Fruit fly (Drosophila melanogaster) whole organism, embryonic: ENCODE data around the gene CG32278.

ENCODE experiments used
- Aef1 ChIP-seq: fragments of 200-800 bp; sonication (Bioruptor generic); IDR thresholded peaks from 3 replicates; pipeline ENCODE4 v1.3.6; 2022; ENCODE audit warnings: missing biosample characterization, missing genetic modification characterization
- B-H2 ChIP-seq: fragments of 200-800 bp; sonication (Bioruptor generic); optimal IDR thresholded peaks from 2 replicates; lab custom pipeline; 2018; ENCODE audit warnings: missing biosample characterization, mild to moderate bottlenecking, missing genetic modification characterization
- BEAF-32 ChIP-seq: fragments of 200-800 bp; sonication (Bioruptor generic); optimal IDR thresholded peaks from 3 replicates; lab custom pipeline; 2017; ENCODE audit warnings: missing biosample characterization, missing genetic modification characterization, mild to moderate bottlenecking, moderate library complexity, missing genetic modification reagents
- Bgb ChIP-seq: fragments of 200-800 bp; sonication (Bioruptor generic); IDR thresholded peaks from 2 replicates; pipeline ENCODE4 v1.3.6; 2022; ENCODE audit warnings: missing biosample characterization, missing genetic modification characterization; ENCODE audit not compliant: partially characterized antibody
- BtbVII ChIP-seq: fragments of 200-800 bp; sonication (Bioruptor generic); optimal IDR thresholded peaks from 3 replicates; lab custom pipeline; 2017; ENCODE audit warnings: missing biosample characterization, mild to moderate bottlenecking, missing genetic modification characterization
- Bteb2 ChIP-seq: fragments of 200-800 bp; sonication (Bioruptor generic); optimal IDR thresholded peaks from 2 replicates; lab custom pipeline; 2016; ENCODE audit warnings: missing biosample characterization, missing genetic modification characterization
- CG10565 ChIP-seq: fragments of 200-800 bp; sonication (Bioruptor generic); optimal IDR thresholded peaks from 3 replicates; lab custom pipeline; 2016; ENCODE audit warnings: missing biosample characterization, mild to moderate bottlenecking, missing genetic modification characterization
- CG11456 ChIP-seq: fragments of 200-800 bp; sonication (Bioruptor generic); IDR thresholded peaks from 3 replicates; pipeline ENCODE4 v1.3.6; 2022; ENCODE audit warnings: missing biosample characterization, missing genetic modification characterization
- CG12219 ChIP-seq: fragments of 200-800 bp; sonication (Bioruptor generic); optimal IDR thresholded peaks from 3 replicates; lab custom pipeline; 2018; ENCODE audit warnings: missing biosample characterization, mild to moderate bottlenecking, missing genetic modification characterization
- CG12744 ChIP-seq: fragments of 200-800 bp; sonication (Bioruptor generic); optimal IDR thresholded peaks from 2 replicates; lab custom pipeline; 2016; ENCODE audit warnings: missing biosample characterization, missing genetic modification characterization
- CG12942 ChIP-seq: fragments of 200-800 bp; sonication (Bioruptor generic); optimal IDR thresholded peaks from 3 replicates; lab custom pipeline; 2016; ENCODE audit warnings: missing biosample characterization, missing genetic modification characterization
- CG13775 ChIP-seq: fragments of 200-800 bp; sonication (Bioruptor generic); optimal IDR thresholded peaks from 3 replicates; lab custom pipeline; 2017; ENCODE audit warnings: missing biosample characterization, mild to moderate bottlenecking, missing genetic modification characterization
- CG14441 ChIP-seq: fragments of 200-800 bp; sonication (Bioruptor generic); IDR thresholded peaks from 2 replicates; pipeline ENCODE4 v1.3.6; 2022; ENCODE audit warnings: missing biosample characterization, missing genetic modification characterization
- CG1603 ChIP-seq: fragments of 200-800 bp; sonication (Bioruptor generic); optimal IDR thresholded peaks from 2 replicates; lab custom pipeline; 2019; ENCODE audit warnings: missing biosample characterization, mild to moderate bottlenecking, missing genetic modification characterization, moderate library complexity
- CG17186 ChIP-seq: fragments of 200-800 bp; sonication (Bioruptor generic); optimal IDR thresholded peaks from 3 replicates; lab custom pipeline; 2017; ENCODE audit warnings: missing biosample characterization, missing genetic modification reagents, missing genetic modification characterization
- CG2120 ChIP-seq: fragments of 200-800 bp; sonication (Bioruptor generic); optimal IDR thresholded peaks from 3 replicates; lab custom pipeline; 2016; ENCODE audit warnings: missing biosample characterization, missing genetic modification characterization
- CG2199 ChIP-seq: fragments of 200-800 bp; sonication (Bioruptor generic); IDR thresholded peaks from 3 replicates; pipeline ENCODE4 v1.3.6; 2022; ENCODE audit warnings: missing biosample characterization, missing genetic modification characterization
- CG2712 ChIP-seq: fragments of 200-800 bp; optimal IDR thresholded peaks from 3 replicates; lab custom pipeline; 2019; ENCODE audit warnings: missing biosample characterization, mild to moderate bottlenecking, missing genetic modification characterization, moderate library complexity
- CG33557 ChIP-seq: fragments of 200-800 bp; sonication (Bioruptor generic); optimal IDR thresholded peaks from 2 replicates; lab custom pipeline; 2019; ENCODE audit warnings: missing biosample characterization, mild to moderate bottlenecking, missing genetic modification characterization, moderate library complexity
- CG43689 ChIP-seq: fragments of 200-800 bp; sonication (Bioruptor generic); IDR thresholded peaks from 2 replicates; pipeline ENCODE4 v1.3.6; 2022; ENCODE audit warnings: missing biosample characterization, missing genetic modification characterization
- CG4424 ChIP-seq: fragments of 200-800 bp; sonication (Bioruptor generic); optimal IDR thresholded peaks from 3 replicates; lab custom pipeline; 2016; ENCODE audit warnings: missing biosample characterization, missing genetic modification characterization
- CG7745 ChIP-seq: fragments of 200-800 bp; sonication (Bioruptor generic); optimal IDR thresholded peaks from 2 replicates; lab custom pipeline; 2018; ENCODE audit warnings: missing biosample characterization, mild to moderate bottlenecking, missing genetic modification characterization, moderate library complexity
- CG8089 ChIP-seq: fragments of 200-800 bp; sonication (Bioruptor generic); optimal IDR thresholded peaks from 3 replicates; lab custom pipeline; 2016; ENCODE audit warnings: missing biosample characterization, missing genetic modification characterization
- Doc3 ChIP-seq: fragments of 200-800 bp; sonication (Bioruptor generic); IDR thresholded peaks from 3 replicates; pipeline ENCODE4 v1.3.6; 2022; ENCODE audit warnings: missing biosample characterization, missing genetic modification characterization; ENCODE audit not compliant: partially characterized antibody
- HLH3B ChIP-seq: fragments of 200-800 bp; sonication (Bioruptor generic); IDR thresholded peaks from 2 replicates; pipeline ENCODE4 v1.3.6; 2022; ENCODE audit warnings: missing biosample characterization, missing genetic modification characterization
- Neu2 ChIP-seq: fragments of 200-800 bp; sonication (Bioruptor generic); optimal IDR thresholded peaks from 3 replicates; lab custom pipeline; 2016; ENCODE audit warnings: missing biosample characterization, missing genetic modification characterization, borderline replicate concordance
- Nf-YC ChIP-seq: fragments of 200-800 bp; optimal IDR thresholded peaks from 3 replicates; lab custom pipeline; 2019; ENCODE audit warnings: missing biosample characterization, mild to moderate bottlenecking, missing genetic modification characterization, moderate library complexity
- Ptx1 ChIP-seq: fragments of 200-800 bp; sonication (Bioruptor generic); IDR thresholded peaks from 2 replicates; pipeline ENCODE4 v1.3.6; 2022; ENCODE audit warnings: missing biosample characterization, missing genetic modification characterization
- amos ChIP-seq: fragments of 200-800 bp; sonication (Bioruptor generic); IDR thresholded peaks from 2 replicates; pipeline ENCODE4 v1.3.6; 2022; ENCODE audit warnings: missing biosample characterization, missing genetic modification characterization; ENCODE audit not compliant: partially characterized antibody
- cad ChIP-seq: fragments of >200 bp; optimal IDR thresholded peaks from 2 replicates; lab custom pipeline; 2017; ENCODE audit warnings: missing biosample characterization, missing genetic modification characterization
- chinmo ChIP-seq: fragments of 200-800 bp; sonication (Bioruptor generic); IDR thresholded peaks from 4 replicates; pipeline ENCODE4 v1.3.6; 2022; ENCODE audit warnings: missing biosample characterization, missing genetic modification characterization; ENCODE audit not compliant: partially characterized antibody
- dm ChIP-seq: fragments of 200-800 bp; sonication (Bioruptor generic); optimal IDR thresholded peaks from 3 replicates; lab custom pipeline; 2016; ENCODE audit warnings: missing biosample characterization, missing genetic modification characterization
- dpn ChIP-seq, 2 experiments: fragments of 200-800 bp; sonication (Bioruptor generic); optimal IDR thresholded peaks; 3 replicates each; lab custom pipeline; 2016; ENCODE audit warnings: missing biosample characterization in 2 of 2, missing genetic modification characterization in 2 of 2
- eyg ChIP-seq: fragments of 200-800 bp; sonication (Bioruptor generic); optimal IDR thresholded peaks from 3 replicates; lab custom pipeline; 2016; ENCODE audit warnings: missing biosample characterization, missing genetic modification characterization
- ftz-f1 ChIP-seq: fragments of 200-800 bp; sonication (Bioruptor generic); optimal IDR thresholded peaks from 2 replicates; lab custom pipeline; 2016; ENCODE audit warnings: missing biosample characterization, missing genetic modification characterization
- gem ChIP-seq: fragments of 200-800 bp; sonication (Bioruptor generic); optimal IDR thresholded peaks from 2 replicates; lab custom pipeline; 2019; ENCODE audit warnings: missing biosample characterization, mild to moderate bottlenecking, missing genetic modification characterization, moderate library complexity
- hbn ChIP-seq: fragments of 200-800 bp; sonication (Bioruptor generic); IDR thresholded peaks from 2 replicates; pipeline ENCODE4 v1.3.6; 2022; ENCODE audit warnings: missing biosample characterization, missing genetic modification characterization; ENCODE audit not compliant: partially characterized antibody
- kah ChIP-seq: fragments of 200-800 bp; sonication (Bioruptor generic); optimal IDR thresholded peaks from 2 replicates; lab custom pipeline; 2018; ENCODE audit warnings: missing biosample characterization, mild to moderate bottlenecking, missing genetic modification characterization
- kni ChIP-seq: fragments of 200-800 bp; sonication (Bioruptor generic); optimal IDR thresholded peaks from 3 replicates; lab custom pipeline; 2017; ENCODE audit warnings: mild to moderate bottlenecking, missing biosample characterization, missing genetic modification reagents, missing genetic modification characterization
- lbe ChIP-seq: fragments of 200-800 bp; sonication (Bioruptor generic); optimal IDR thresholded peaks from 2 replicates; lab custom pipeline; 2016; ENCODE audit warnings: missing biosample characterization, mild to moderate bottlenecking, missing genetic modification characterization
- lilli ChIP-seq: fragments of 200-800 bp; sonication (Bioruptor generic); optimal IDR thresholded peaks from 3 replicates; lab custom pipeline; 2016; ENCODE audit warnings: missing biosample characterization, missing genetic modification characterization
- mam ChIP-seq: fragments of 200-800 bp; sonication (Bioruptor generic); optimal IDR thresholded peaks from 3 replicates; lab custom pipeline; 2016; ENCODE audit warnings: missing biosample characterization, missing genetic modification characterization
- nerfin-1 ChIP-seq: fragments of 200-800 bp; sonication (Bioruptor generic); optimal IDR thresholded peaks from 3 replicates; lab custom pipeline; 2019; ENCODE audit warnings: missing biosample characterization, mild to moderate bottlenecking, missing genetic modification characterization, moderate library complexity
- nom ChIP-seq: fragments of 200-800 bp; sonication (Bioruptor generic); optimal IDR thresholded peaks from 2 replicates; lab custom pipeline; 2017; ENCODE audit warnings: missing biosample characterization, missing genetic modification characterization, mild to moderate bottlenecking, moderate library complexity, missing genetic modification reagents
- onecut ChIP-seq: fragments of 200-800 bp; sonication (Bioruptor generic); IDR thresholded peaks from 2 replicates; pipeline ENCODE4 v1.3.6; 2022; ENCODE audit warnings: missing biosample characterization, missing genetic modification characterization
- pho ChIP-seq: fragments of 200-800 bp; sonication (Bioruptor generic); optimal IDR thresholded peaks from 2 replicates; lab custom pipeline; 2016; ENCODE audit warnings: missing biosample characterization, missing genetic modification characterization
- slou ChIP-seq: fragments of 200-800 bp; sonication (Bioruptor generic); optimal IDR thresholded peaks from 3 replicates; lab custom pipeline; 2016; ENCODE audit warnings: missing biosample characterization, missing genetic modification characterization
- slp2 ChIP-seq: fragments of 200-800 bp; sonication (Bioruptor generic); optimal IDR thresholded peaks from 2 replicates; lab custom pipeline; 2016; ENCODE audit warnings: missing biosample characterization, missing genetic modification characterization
- tio ChIP-seq: fragments of 200-800 bp; sonication (Bioruptor generic); optimal IDR thresholded peaks from 2 replicates; lab custom pipeline; 2017; ENCODE audit warnings: missing biosample characterization, missing genetic modification characterization, inconsistent platforms
- unpg ChIP-seq: fragments of 200-800 bp; sonication (Bioruptor generic); optimal IDR thresholded peaks from 3 replicates; lab custom pipeline; 2018; ENCODE audit warnings: missing biosample characterization, mild to moderate bottlenecking, missing genetic modification characterization, moderate library complexity
- wdn ChIP-seq: fragments of 200-800 bp; sonication (Bioruptor generic); IDR thresholded peaks from 2 replicates; pipeline ENCODE4 v1.3.6; 2022; ENCODE audit warnings: missing biosample characterization, missing genetic modification characterization

Gene CG32278

dm6 chr3L:3164951-3165350, 4.1 kb upstream of the CG32278 start, which contains the start of gene CG32280 (continued):
- TF ChIP-seq mam (GFP tag; lab: Kevin White, UChicago) (peak; percentile 48), amos (GFP tag; lab: Robert Waterston, UW) (peak; percentile 91), CG8089 (GFP tag; lab: Kevin White, UChicago) (no peak), Nf-YC (tag; lab: Kevin White, UChicago) (peak; percentile 20), cad (no peak), nerfin-1 (peak; percentile 58), dpn (GFP tag; optimal IDR thresholded peaks at IDR 0.05; lab: Kevin White, UChicago) (peak; percentile 13 to 38), kni (GFP tag; lab: Kevin White, UChicago) (no peak), Aef1 (GFP tag; lab: Robert Waterston, UW) (no peak), HLH3B (GFP tag; lab: Robert Waterston, UW) (no peak), CG4424 (GFP tag; lab: Kevin White, UChicago) (peak; percentile 6), CG17186 (GFP tag; lab: Kevin White, UChicago) (peak; percentile 4), BtbVII (GFP tag; lab: Kevin White, UChicago) (no peak), eyg (GFP tag; lab: Kevin White, UChicago) (no peak), CG1603 (tag; lab: Kevin White, UChicago) (peak; percentile 68), CG2712 (tag; lab: Kevin White, UChicago) (peak; percentile 49), CG10565 (no peak), CG2199 (0 out of 3 replicates have a peak, but pooled peaks have one; percentile 6), onecut (no peak; the same call in 1 of the 2 replicates), hbn (GFP tag; lab: Robert Waterston, UW) (peak; percentile 91), kah (no peak), Bteb2 (GFP tag; lab: Kevin White, UChicago) (peak; percentile 5), Ptx1 (peak; percentile 25; the same call in 1 of the 2 replicates), wdn (GFP tag; lab: Robert Waterston, UW) (no peak), CG13775 (GFP tag; lab: Kevin White, UChicago) (no peak), CG12942 (GFP tag; lab: Kevin White, UChicago) (no peak), lilli (GFP tag; lab: Kevin White, UChicago) (peak; percentile 48), slou (no peak), ftz-f1 (GFP tag; lab: Kevin White, UChicago) (no peak), slp2 (peak; percentile 24), CG33557 (GFP tag; lab: Kevin White, UChicago) (no peak), Bgb (peak; percentile 95), CG14441 (GFP tag; lab: Robert Waterston, UW) (peak; percentile 46; the same call in 1 of the 2 replicates), dm (peak; percentile 26), lbe (no peak), CG7745 (tag; lab: Kevin White, UChicago) (no peak), CG12219 (GFP tag; lab: Kevin White, UChicago) (no peak), Neu2 (GFP tag; lab: Kevin White, UChicago) (no peak), chinmo (GFP tag; lab: Robert Waterston, UW) (peak; percentile 92; the same call in 3 of the 4 replicates), tio (GFP tag; lab: Kevin White, UChicago) (no peak), Doc3 (GFP tag; lab: Robert Waterston, UW) (peak; percentile 74), unpg (GFP tag; lab: Kevin White, UChicago) (peak; percentile 20), gem (no peak), nom (no peak), B-H2 (GFP tag; lab: Kevin White, UChicago) (peak; percentile 20), pho (no peak), CG43689 (no peak), CG11456 (GFP tag; lab: Robert Waterston, UW) (no peak), CG12744 (GFP tag; lab: Kevin White, UChicago) (no peak), BEAF-32 (GFP tag; lab: Kevin White, UChicago) (peak; percentile 85), CG2120 (GFP tag; lab: Kevin White, UChicago) (peak; percentile 51)
